Fruit fly (Drosophila melanogaster) whole organism, embryonic: ENCODE data around the gene CG16789.

Experiments
- CG10147 ChIP-seq: fragments of 200-800 bp; sonication (Bioruptor generic); optimal IDR thresholded peaks from 2 replicates; lab custom pipeline; 2019; ENCODE audit warnings: missing biosample characterization, mild to moderate bottlenecking, missing genetic modification characterization, moderate library complexity
- CG10654 ChIP-seq: fragments of 200-800 bp; sonication (Bioruptor generic); optimal IDR thresholded peaks from 2 replicates; lab custom pipeline; 2016; ENCODE audit warnings: missing biosample characterization, missing genetic modification characterization
- CG11247 ChIP-seq: fragments of 200-800 bp; sonication (Bioruptor generic); IDR thresholded peaks from 2 replicates; pipeline ENCODE4 v1.3.6; 2022; ENCODE audit warnings: missing biosample characterization, missing genetic modification characterization
- CG11723 ChIP-seq: fragments of 200-800 bp; sonication (Bioruptor generic); optimal IDR thresholded peaks from 2 replicates; lab custom pipeline; 2017; ENCODE audit warnings: missing biosample characterization, mild to moderate bottlenecking, missing genetic modification characterization
- CG12391 ChIP-seq: fragments of 200-800 bp; sonication (Bioruptor generic); optimal IDR thresholded peaks from 3 replicates; lab custom pipeline; 2018; ENCODE audit warnings: missing biosample characterization, mild to moderate bottlenecking, missing genetic modification characterization, moderate library complexity
- CG13123 ChIP-seq: fragments of 200-800 bp; sonication (Bioruptor generic); optimal IDR thresholded peaks from 2 replicates; lab custom pipeline; 2016; ENCODE audit warnings: missing biosample characterization, missing genetic modification characterization
- CG14860 ChIP-seq: fragments of 200-800 bp; sonication (Bioruptor generic); IDR thresholded peaks from 3 replicates; pipeline ENCODE4 v1.3.6; 2022; ENCODE audit warnings: missing biosample characterization, missing genetic modification characterization; ENCODE audit not compliant: partially characterized antibody
- CG1603 ChIP-seq: fragments of 200-800 bp; sonication (Bioruptor generic); optimal IDR thresholded peaks from 2 replicates; lab custom pipeline; 2019; ENCODE audit warnings: missing biosample characterization, mild to moderate bottlenecking, missing genetic modification characterization, moderate library complexity
- CG16813 ChIP-seq: fragments of 200-800 bp; sonication (Bioruptor generic); IDR thresholded peaks from 3 replicates; pipeline ENCODE4 v1.3.6; 2022; ENCODE audit warnings: missing biosample characterization, missing genetic modification characterization; ENCODE audit not compliant: partially characterized antibody
- CG17802 ChIP-seq: fragments of 200-800 bp; sonication (Bioruptor generic); optimal IDR thresholded peaks from 2 replicates; lab custom pipeline; 2018; ENCODE audit warnings: missing biosample characterization, mild to moderate bottlenecking, missing genetic modification characterization, moderate library complexity
- CG33557 ChIP-seq: fragments of 200-800 bp; sonication (Bioruptor generic); optimal IDR thresholded peaks from 2 replicates; lab custom pipeline; 2019; ENCODE audit warnings: missing biosample characterization, mild to moderate bottlenecking, missing genetic modification characterization, moderate library complexity
- CG3726 ChIP-seq: fragments of 200-800 bp; sonication (Bioruptor generic); IDR thresholded peaks from 3 replicates; pipeline ENCODE4, ENCODE4 v1.3.6; 2022; ENCODE audit warnings: missing biosample characterization, missing genetic modification characterization
- CG4730 ChIP-seq: fragments of 200-800 bp; sonication (Bioruptor generic); IDR thresholded peaks from 2 replicates; pipeline ENCODE4 v1.3.6; 2022; ENCODE audit warnings: missing biosample characterization, missing genetic modification characterization
- CG6765 ChIP-seq: fragments of 200-800 bp; sonication (Bioruptor generic); optimal IDR thresholded peaks from 3 replicates; lab custom pipeline; 2017; ENCODE audit warnings: missing biosample characterization, mild to moderate bottlenecking, missing genetic modification characterization
- CG9727 ChIP-seq: fragments of 200-800 bp; sonication (Bioruptor generic); optimal IDR thresholded peaks from 3 replicates; lab custom pipeline; 2017; ENCODE audit warnings: missing biosample characterization, mild to moderate bottlenecking, missing genetic modification characterization
- D19B ChIP-seq: fragments of 200-800 bp; sonication (Bioruptor generic); optimal IDR thresholded peaks from 2 replicates; lab custom pipeline; 2017; ENCODE audit warnings: missing biosample characterization, mild to moderate bottlenecking, missing genetic modification characterization
- Dip3 ChIP-seq: fragments of 200-800 bp; sonication (Bioruptor generic); optimal IDR thresholded peaks from 3 replicates; lab custom pipeline; 2016; ENCODE audit warnings: missing biosample characterization, missing genetic modification characterization
- Dll ChIP-seq: fragments of 200-800 bp; sonication (Bioruptor generic); IDR thresholded peaks from 4 replicates; pipeline ENCODE4 v1.3.6; 2022; ENCODE audit warnings: missing biosample characterization, missing genetic modification characterization; ENCODE audit not compliant: partially characterized antibody
- Eip74EF ChIP-seq, 2 experiments: fragments of 200-800 bp in 1 of 2; fragments of >200 bp in 1 of 2; sonication (Bioruptor generic) in 1 of 2; optimal IDR thresholded peaks; 2 replicates each; lab custom pipeline; 2017 to 2019; ENCODE audit warnings: missing biosample characterization in 2 of 2, missing genetic modification characterization in 2 of 2, mild to moderate bottlenecking in 1 of 2, moderate library complexity in 1 of 2
- Elba2 ChIP-seq: fragments of 200-800 bp; sonication (Bioruptor generic); optimal IDR thresholded peaks from 3 replicates; lab custom pipeline; 2016; ENCODE audit warnings: missing biosample characterization, missing genetic modification characterization
- Fer3 ChIP-seq: fragments of 200-800 bp; sonication (Bioruptor generic); optimal IDR thresholded peaks from 2 replicates; lab custom pipeline; 2018; ENCODE audit warnings: missing biosample characterization, mild to moderate bottlenecking, missing genetic modification characterization, moderate library complexity
- HLH4C ChIP-seq: fragments of 200-800 bp; sonication (Bioruptor generic); IDR thresholded peaks from 3 replicates; pipeline ENCODE4 v1.3.6; 2022; ENCODE audit warnings: missing biosample characterization, missing genetic modification characterization; ENCODE audit not compliant: partially characterized antibody
- MESR4 ChIP-seq: fragments of 200-800 bp; sonication (Bioruptor generic); optimal IDR thresholded peaks from 2 replicates; lab custom pipeline; 2018; ENCODE audit warnings: missing biosample characterization, mild to moderate bottlenecking, missing genetic modification characterization, moderate library complexity
- Meics ChIP-seq: fragments of 200-800 bp; sonication (Bioruptor generic); optimal IDR thresholded peaks from 2 replicates; lab custom pipeline; 2017; ENCODE audit warnings: missing biosample characterization, mild to moderate bottlenecking, missing genetic modification characterization
- Rx ChIP-seq: fragments of 200-800 bp; sonication (Bioruptor generic); IDR thresholded peaks from 2 replicates; pipeline ENCODE4 v1.3.6; 2022; ENCODE audit warnings: missing biosample characterization, missing genetic modification characterization
- Xrp1 ChIP-seq: fragments of 200-800 bp; sonication (Bioruptor generic); IDR thresholded peaks from 2 replicates; pipeline ENCODE4 v1.3.6; 2022; ENCODE audit warnings: missing biosample characterization, missing genetic modification characterization
- bab2 ChIP-seq: fragments of 200-800 bp; sonication (Bioruptor generic); optimal IDR thresholded peaks from 2 replicates; lab custom pipeline; 2016; ENCODE audit warnings: missing biosample characterization, missing genetic modification characterization
- caup ChIP-seq: fragments of 200-800 bp; sonication (Bioruptor generic); optimal IDR thresholded peaks from 3 replicates; lab custom pipeline; 2017; ENCODE audit warnings: missing biosample characterization, mild to moderate bottlenecking, missing genetic modification characterization, moderate library complexity; ENCODE audit not compliant: severe bottlenecking
- chinmo ChIP-seq: fragments of 200-800 bp; sonication (Bioruptor generic); IDR thresholded peaks from 4 replicates; pipeline ENCODE4 v1.3.6; 2022; ENCODE audit warnings: missing biosample characterization, missing genetic modification characterization; ENCODE audit not compliant: partially characterized antibody
- cwo ChIP-seq: fragments of 200-800 bp; sonication (Bioruptor generic); optimal IDR thresholded peaks from 3 replicates; lab custom pipeline; 2017; ENCODE audit warnings: missing biosample characterization, missing genetic modification characterization, mild to moderate bottlenecking, moderate library complexity, missing genetic modification reagents
- ems ChIP-seq: fragments of 200-800 bp; sonication (Bioruptor generic); optimal IDR thresholded peaks from 3 replicates; lab custom pipeline; 2016; ENCODE audit warnings: missing biosample characterization, missing genetic modification characterization
- ewg ChIP-seq: fragments of 200-800 bp; sonication (Bioruptor generic); optimal IDR thresholded peaks from 3 replicates; lab custom pipeline; 2017; ENCODE audit warnings: mild to moderate bottlenecking, missing biosample characterization, missing genetic modification reagents, missing genetic modification characterization
- fd102C ChIP-seq: fragments of 200-800 bp; sonication (Bioruptor generic); optimal IDR thresholded peaks from 2 replicates; lab custom pipeline; 2018; ENCODE audit warnings: missing biosample characterization, mild to moderate bottlenecking, missing genetic modification characterization, moderate library complexity
- ftz-f1 ChIP-seq: fragments of 200-800 bp; sonication (Bioruptor generic); optimal IDR thresholded peaks from 2 replicates; lab custom pipeline; 2016; ENCODE audit warnings: missing biosample characterization, missing genetic modification characterization
- hbn ChIP-seq: fragments of 200-800 bp; sonication (Bioruptor generic); IDR thresholded peaks from 2 replicates; pipeline ENCODE4 v1.3.6; 2022; ENCODE audit warnings: missing biosample characterization, missing genetic modification characterization; ENCODE audit not compliant: partially characterized antibody
- knrl ChIP-seq: fragments of 200-800 bp; sonication (Bioruptor generic); IDR thresholded peaks from 3 replicates; pipeline ENCODE4 v1.3.6; 2022; ENCODE audit warnings: missing biosample characterization, missing genetic modification characterization; ENCODE audit not compliant: partially characterized antibody
- nerfin-1 ChIP-seq: fragments of 200-800 bp; sonication (Bioruptor generic); optimal IDR thresholded peaks from 3 replicates; lab custom pipeline; 2019; ENCODE audit warnings: missing biosample characterization, mild to moderate bottlenecking, missing genetic modification characterization, moderate library complexity
- nmo ChIP-seq: fragments of 200-800 bp; sonication (Bioruptor generic); optimal IDR thresholded peaks from 2 replicates; lab custom pipeline; 2018; ENCODE audit warnings: missing biosample characterization, mild to moderate bottlenecking, missing genetic modification characterization, moderate library complexity
- odd ChIP-seq: fragments of 200-800 bp; sonication (Bioruptor generic); optimal IDR thresholded peaks from 2 replicates; lab custom pipeline; 2017; ENCODE audit warnings: missing biosample characterization, mild to moderate bottlenecking, missing genetic modification characterization
- peb ChIP-seq: fragments of 200-800 bp; sonication (Bioruptor generic); IDR thresholded peaks from 2 replicates; pipeline ENCODE4 v1.3.6; 2022; ENCODE audit warnings: missing biosample characterization, missing genetic modification characterization
- schlank ChIP-seq: fragments of 200-800 bp; sonication (Bioruptor generic); optimal IDR thresholded peaks from 2 replicates; lab custom pipeline; 2018; ENCODE audit warnings: missing biosample characterization, mild to moderate bottlenecking, missing genetic modification characterization
- sens-2 ChIP-seq: fragments of 200-800 bp; sonication (Bioruptor generic); IDR thresholded peaks from 2 replicates; pipeline ENCODE4 v1.3.6; 2022; ENCODE audit warnings: missing biosample characterization, missing genetic modification characterization
- tup ChIP-seq: fragments of 200-800 bp; sonication (Bioruptor generic); optimal IDR thresholded peaks from 2 replicates; lab custom pipeline; 2016; ENCODE audit warnings: missing biosample characterization, mild to moderate bottlenecking, missing genetic modification characterization, moderate library complexity
- twi ChIP-seq: fragments of 200-800 bp; optimal IDR thresholded peaks from 2 replicates; lab custom pipeline; 2019; ENCODE audit warnings: missing biosample characterization, mild to moderate bottlenecking, missing genetic modification characterization, moderate library complexity
- unc-4 ChIP-seq: fragments of 200-800 bp; sonication (Bioruptor generic); IDR thresholded peaks from 2 replicates; pipeline ENCODE4 v1.3.6; 2022; ENCODE audit warnings: missing biosample characterization, missing genetic modification characterization; ENCODE audit not compliant: partially characterized antibody
- vfl ChIP-seq: fragments of 200-800 bp; sonication (Bioruptor generic); optimal IDR thresholded peaks from 2 replicates; lab custom pipeline; 2016; ENCODE audit warnings: missing biosample characterization, missing genetic modification characterization
- zen ChIP-seq: fragments of 200-800 bp; sonication (Bioruptor generic); optimal IDR thresholded peaks from 3 replicates; lab custom pipeline; 2018; ENCODE audit warnings: missing biosample characterization, mild to moderate bottlenecking, missing genetic modification characterization, moderate library complexity

Gene CG16789

DNA sequence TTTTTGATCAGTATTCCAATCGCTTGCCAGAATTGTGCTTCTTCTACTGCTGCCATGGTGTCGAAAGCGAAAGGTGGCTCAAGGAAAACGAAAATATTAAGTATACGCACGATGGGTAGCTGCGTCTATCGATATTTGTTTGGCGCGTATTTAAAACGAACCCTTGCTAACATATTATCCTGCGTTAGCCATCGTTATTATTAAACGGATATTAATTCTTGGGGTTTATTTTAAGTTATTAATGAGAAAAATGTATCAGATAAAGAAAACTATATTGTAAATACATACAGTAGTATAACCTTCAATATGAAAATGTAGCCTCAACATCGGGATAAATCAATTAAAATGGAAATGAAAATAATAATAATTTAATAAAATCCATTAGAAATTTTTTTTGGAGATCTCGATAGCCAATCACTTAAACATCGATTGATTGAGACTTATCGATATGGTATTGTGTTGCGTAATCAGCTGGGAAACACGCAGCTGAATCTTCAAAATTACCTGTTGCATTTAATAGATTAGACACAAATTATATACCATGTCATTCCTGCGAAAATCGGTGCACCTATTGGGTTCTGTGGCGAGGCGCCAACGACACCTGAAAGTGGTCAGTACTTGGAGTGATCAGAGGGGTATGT lies 10.5 kb upstream of the CG16789 start, which contains the start of the genes CG9386 and BckdhA (continued):
- peak; percentile 34 for TF ChIP-seq vfl
- TF ChIP-seq CG11723 = peak; percentile 33
- TF ChIP-seq cwo = peak; percentile 54
- peak; percentile 48 for TF ChIP-seq odd (GFP tag; lab: Kevin White, UChicago)
- no peak for TF ChIP-seq Rx (GFP tag; lab: Robert Waterston, UW)
- TF ChIP-seq HLH4C = peak; percentile 74
- TF ChIP-seq Eip74EF (GFP tag; optimal IDR thresholded peaks at IDR 0.05; lab: Kevin White, UChicago) = no peak
- TF ChIP-seq CG4730 (GFP tag; lab: Robert Waterston, UW) = no peak
- no peak for TF ChIP-seq ftz-f1 (GFP tag; lab: Kevin White, UChicago)
- TF ChIP-seq Dll = peak; percentile 85
- TF ChIP-seq nerfin-1 (tag; lab: Kevin White, UChicago) = peak; percentile 42
- TF ChIP-seq hbn = peak; percentile 71
- peak; percentile 73 for TF ChIP-seq CG12391 (tag; lab: Kevin White, UChicago)
- TF ChIP-seq fd102C = no peak
- peak; percentile 65 for TF ChIP-seq bab2 (GFP tag; lab: Kevin White, UChicago)
- peak; percentile 40; the same call in 1 of the 2 replicates for TF ChIP-seq Xrp1 (GFP tag; lab: Robert Waterston, UW)
- peak; percentile 72; the same call in 1 of the 4 replicates for TF ChIP-seq chinmo (GFP tag; lab: Robert Waterston, UW)
- 0 out of 2 replicates have a peak, but pooled peaks have one; percentile 38 for TF ChIP-seq peb (GFP tag; lab: Robert Waterston, UW)
- TF ChIP-seq nmo (GFP tag; lab: Kevin White, UChicago) = peak; percentile 66
- peak; percentile 70 for TF ChIP-seq CG16813 (GFP tag; lab: Robert Waterston, UW)
- no peak for TF ChIP-seq ewg (GFP tag; lab: Kevin White, UChicago)
- peak; percentile 5 for TF ChIP-seq zen (tag; lab: Kevin White, UChicago)
- TF ChIP-seq sens-2 (GFP tag; lab: Robert Waterston, UW) = no peak
- peak; percentile 42 for TF ChIP-seq Fer3
- peak; percentile 73 for TF ChIP-seq unc-4 (GFP tag; lab: Robert Waterston, UW)
- TF ChIP-seq CG6765 (GFP tag; lab: Kevin White, UChicago) = peak; percentile 27
- TF ChIP-seq D19B = peak; percentile 35
- peak; percentile 53 for TF ChIP-seq ems (GFP tag; lab: Kevin White, UChicago)
- TF ChIP-seq Dip3 (GFP tag; lab: Kevin White, UChicago) = peak; percentile 63
- no peak for TF ChIP-seq twi (tag; lab: Kevin White, UChicago)
- peak; percentile 68 for TF ChIP-seq MESR4
- peak; percentile 63; the same call in 2 of the 3 replicates for TF ChIP-seq CG14860 (GFP tag; lab: Robert Waterston, UW)
- TF ChIP-seq Elba2 (GFP tag; lab: Kevin White, UChicago) = no peak
- TF ChIP-seq CG17802 (tag; lab: Kevin White, UChicago) = no peak
- no peak for TF ChIP-seq tup (GFP tag; lab: Kevin White, UChicago)
- peak; percentile 45 for TF ChIP-seq CG10654 (GFP tag; lab: Kevin White, UChicago)
- peak; percentile 20 for TF ChIP-seq CG13123 (GFP tag; lab: Kevin White, UChicago)
- TF ChIP-seq CG11247 (GFP tag; lab: Robert Waterston, UW) = peak; percentile 66
- no peak for TF ChIP-seq CG3726 (GFP tag; lab: Robert Waterston, UW)
- TF ChIP-seq CG1603 (tag; lab: Kevin White, UChicago) = no peak
- TF ChIP-seq CG10147 (GFP tag; lab: Kevin White, UChicago) = peak; percentile 42
- peak; percentile 52 for TF ChIP-seq caup
- TF ChIP-seq CG33557 (GFP tag; lab: Kevin White, UChicago) = peak; percentile 10
- peak; percentile 69 for TF ChIP-seq knrl (GFP tag; lab: Robert Waterston, UW)
- TF ChIP-seq Meics (GFP tag; lab: Kevin White, UChicago) = peak; percentile 67
- TF ChIP-seq schlank (tag; lab: Kevin White, UChicago) = no peak
- peak; percentile 68 for TF ChIP-seq CG9727
